Worm (Caenorhabditis elegans): Measurements from ENCODE around the gene rhi-1.

DNA sequence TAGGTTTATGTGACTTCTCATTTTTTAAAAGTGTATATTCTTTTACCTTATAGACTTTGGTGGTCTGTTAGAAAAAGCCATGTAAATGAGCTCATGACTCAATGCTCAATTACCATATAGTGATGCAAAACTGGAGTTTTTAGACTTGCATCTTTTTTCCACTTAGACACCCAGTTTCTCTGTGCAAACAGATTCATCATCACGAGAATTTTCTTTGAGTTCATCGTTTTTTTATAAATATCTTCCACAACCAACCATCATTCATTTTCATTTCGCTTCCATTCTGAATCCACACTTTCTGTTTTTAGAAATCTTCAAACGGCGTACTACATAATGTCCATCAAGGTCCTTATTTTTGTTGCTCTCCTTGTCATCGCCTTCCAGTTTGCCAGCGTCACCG is 36.2 kb downstream of the rhi-1 start, which contains the start of gene C07A12.2:
- no peak for TF ChIP-seq unc-39 (tag; optimal IDR thresholded peaks at IDR 0.05)
- TF ChIP-seq fos-1 (tag; optimal IDR thresholded peaks at IDR 0.05): no peak
- no peak for TF ChIP-seq pha-4 (tag; optimal IDR thresholded peaks at IDR 0.05)
- no peak for TF ChIP-seq fkh-10 (GFP tag; optimal IDR thresholded peaks at IDR 0.05)
- no peak for TF ChIP-seq pqm-1 (tag; optimal IDR thresholded peaks at IDR 0.05)
